Worm (Caenorhabditis elegans) whole organism, L4 larva: ENCODE measurements around the gene pptr-2.

Experiments used
- R02D3.7 ChIP-seq: fragments of 150-350 bp; sonication (generic microtip); optimal IDR thresholded peaks from 3 replicates; lab custom pipeline; 2014; ENCODE audit warnings: missing biosample characterization, missing genetic modification characterization
- daf-8 ChIP-seq: fragments of 200-800 bp; sonication (Bioruptor generic); IDR thresholded peaks from 2 replicates; pipeline ENCODE4 v1.3.6; 2022; ENCODE audit warnings: missing genetic modification characterization, missing compliant biosample characterization
- egl-27 ChIP-seq: sonication (generic microtip); optimal IDR thresholded peaks from 3 replicates; lab custom pipeline; 2017; ENCODE audit warnings: missing biosample characterization, missing genetic modification reagents, missing genetic modification characterization
- lin-13 ChIP-seq: fragments of 150-350 bp; optimal IDR thresholded peaks from 2 replicates; lab custom pipeline; 2014; ENCODE audit warnings: missing biosample characterization, missing genetic modification reagents, missing genetic modification characterization
- nhr-11 ChIP-seq: fragments of 150-350 bp; optimal IDR thresholded peaks from 2 replicates; lab custom pipeline; 2014; ENCODE audit warnings: missing biosample characterization, missing genetic modification characterization
- nhr-237 ChIP-seq: sonication (generic microtip); optimal IDR thresholded peaks from 2 replicates; lab custom pipeline; 2017; ENCODE audit warnings: missing biosample characterization, missing genetic modification characterization
- nhr-25 ChIP-seq: sonication (generic microtip); optimal IDR thresholded peaks from 2 replicates; lab custom pipeline; 2017; ENCODE audit warnings: missing genetic modification characterization, mild to moderate bottlenecking, missing compliant biosample characterization, antibody characterized with exemption, moderate library complexity, borderline replicate concordance; ENCODE audit not compliant: insufficient read depth
- nhr-76 ChIP-seq: fragments of 150-350 bp; optimal IDR thresholded peaks from 2 replicates; lab custom pipeline; 2014; ENCODE audit warnings: missing biosample characterization, missing genetic modification characterization
- pqm-1 ChIP-seq: sonication (generic microtip); optimal IDR thresholded peaks from 2 replicates; lab custom pipeline; 2017; ENCODE audit warnings: missing biosample characterization, missing genetic modification characterization
- skn-1 ChIP-seq: fragments of 150-350 bp; optimal IDR thresholded peaks from 2 replicates; lab custom pipeline; 2014; ENCODE audit warnings: missing biosample characterization, missing genetic modification characterization
- snpc-4 ChIP-seq: fragments of 150-350 bp; optimal IDR thresholded peaks from 2 replicates; lab custom pipeline; 2014; ENCODE audit warnings: missing biosample characterization, missing genetic modification characterization
- unc-39 ChIP-seq: sonication (generic microtip); optimal IDR thresholded peaks from 2 replicates; lab custom pipeline; 2017; ENCODE audit warnings: missing biosample characterization, missing genetic modification characterization
- ztf-7 ChIP-seq: fragments of 150-350 bp; optimal IDR thresholded peaks from 2 replicates; lab custom pipeline; 2014; ENCODE audit warnings: missing biosample characterization, missing genetic modification characterization

DNA sequence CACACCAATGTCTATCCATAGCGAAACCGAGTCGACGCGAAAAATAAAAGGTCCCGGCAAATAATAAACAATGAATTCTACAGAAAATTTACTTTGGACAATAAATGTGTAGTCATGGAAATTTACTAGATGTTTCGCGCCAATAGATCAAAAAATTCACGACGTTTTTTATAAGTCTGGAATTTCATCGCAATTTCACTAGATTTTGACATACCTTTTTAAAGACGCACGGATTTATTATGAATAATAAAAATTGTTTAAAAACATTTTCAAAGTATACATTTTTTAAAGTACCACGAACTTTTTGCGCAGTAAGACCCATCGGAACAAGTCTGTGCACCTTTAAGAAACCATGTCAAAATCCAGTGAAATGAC, 41.3 kb upstream of the pptr-2 start:
- no peak for TF ChIP-seq daf-8 (GFP tag; lab: Robert Waterston, UW)
- TF ChIP-seq unc-39 (tag; lab: Kevin White, UChicago): no peak
- TF ChIP-seq nhr-76 (tag; lab: Kevin White, UChicago): no peak
- no peak for TF ChIP-seq lin-13
- no peak for TF ChIP-seq nhr-25 (tag; lab: Kevin White, UChicago)
- no peak for TF ChIP-seq snpc-4 (tag; lab: Kevin White, UChicago)
- TF ChIP-seq ztf-7: no peak
- TF ChIP-seq pqm-1 (tag; lab: Kevin White, UChicago): no peak
- no peak for TF ChIP-seq egl-27 (tag; lab: Kevin White, UChicago)
- TF ChIP-seq nhr-11 (tag; lab: Kevin White, UChicago): no peak
- TF ChIP-seq skn-1: no peak
- no peak for TF ChIP-seq nhr-237 (tag; lab: Kevin White, UChicago)
- TF ChIP-seq R02D3.7 (tag; lab: Kevin White, UChicago): no peak
